Worm (Caenorhabditis elegans): Measurements from ENCODE around the gene gem-1.

DNA sequence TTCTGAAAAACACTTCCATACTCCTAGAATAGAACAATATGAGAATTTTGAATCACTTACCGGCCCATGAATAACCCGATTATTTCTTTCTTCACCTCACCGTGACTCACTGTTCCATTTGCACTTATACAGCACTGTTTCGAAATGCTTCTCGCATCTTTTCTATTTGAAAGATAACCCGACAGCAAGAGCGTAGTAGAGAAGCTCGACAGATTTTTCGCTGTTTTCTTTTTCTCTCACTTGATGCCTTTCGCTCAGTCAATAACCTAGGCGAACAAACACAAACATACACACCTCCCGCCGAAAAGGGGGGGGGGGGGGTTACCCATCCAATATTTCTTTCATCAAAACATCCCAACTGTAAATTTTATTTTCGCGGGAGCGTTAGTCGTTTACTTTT, 24.5 kb upstream of the gem-1 start:
- TF ChIP-seq mep-1 (tag; optimal IDR thresholded peaks at IDR 0.05), result no peak
- no peak for TF ChIP-seq snpc-4 (tag; optimal IDR thresholded peaks at IDR 0.05)
- TF ChIP-seq unc-39 (tag; optimal IDR thresholded peaks at IDR 0.05), result no peak
- no peak for TF ChIP-seq nhr-237 (tag; optimal IDR thresholded peaks at IDR 0.05)
- TF ChIP-seq blmp-1 (tag; optimal IDR thresholded peaks at IDR 0.05), result no peak
- no peak for TF ChIP-seq hlh-1 (tag; optimal IDR thresholded peaks at IDR 0.05)
- no peak for TF ChIP-seq cnd-1 (tag; optimal IDR thresholded peaks at IDR 0.05)
- no peak for TF ChIP-seq lsy-2 (tag; optimal IDR thresholded peaks at IDR 0.05)
- no peak for TF ChIP-seq elt-1 (tag; optimal IDR thresholded peaks at IDR 0.05; ENCODE audit: borderline replicate concordance, insufficient read depth)
- no peak for TF ChIP-seq elt-3 (tag; optimal IDR thresholded peaks at IDR 0.05)
- TF ChIP-seq ztf-11 (tag; optimal IDR thresholded peaks at IDR 0.05), result no peak
- no peak for TF ChIP-seq ceh-39 (tag; optimal IDR thresholded peaks at IDR 0.05)
- no peak for TF ChIP-seq nhr-76 (tag; optimal IDR thresholded peaks at IDR 0.05)

Data from whole organism, mixed stage, embryonic.